Worm (Caenorhabditis elegans) whole organism, mixed stage, embryonic: Measurements from ENCODE around the gene srv-12.

Experiments
- blmp-1 ChIP-seq: fragments of 150-350 bp; optimal IDR thresholded peaks from 2 replicates; lab custom pipeline; 2014; ENCODE audit warnings: missing biosample characterization, missing genetic modification characterization
- elt-3 ChIP-seq: fragments of 150-350 bp; optimal IDR thresholded peaks from 2 replicates; lab custom pipeline; 2014; ENCODE audit warnings: missing biosample characterization, missing genetic modification characterization
- lin-13 ChIP-seq: fragments of 150-350 bp; optimal IDR thresholded peaks from 2 replicates; lab custom pipeline; 2014; ENCODE audit warnings: missing biosample characterization, missing genetic modification characterization
- mab-5 ChIP-seq: fragments of 150-350 bp; optimal IDR thresholded peaks from 2 replicates; lab custom pipeline; 2014; ENCODE audit warnings: missing biosample characterization, missing genetic modification characterization
- nhr-12 ChIP-seq: fragments of 150-350 bp; optimal IDR thresholded peaks from 2 replicates; lab custom pipeline; 2014; ENCODE audit warnings: missing biosample characterization, missing genetic modification characterization
- nhr-237 ChIP-seq: fragments of 150-350 bp; optimal IDR thresholded peaks from 2 replicates; lab custom pipeline; 2014; ENCODE audit warnings: missing biosample characterization, missing genetic modification characterization
- sem-2 ChIP-seq: fragments of 200-800 bp; sonication (Bioruptor generic); optimal IDR thresholded peaks from 2 replicates; lab custom pipeline; 2018; ENCODE audit warnings: mild to moderate bottlenecking, missing genetic modification characterization, missing compliant biosample characterization
- sptf-1 ChIP-seq: sonication (generic microtip); optimal IDR thresholded peaks from 2 replicates; lab custom pipeline; 2017; ENCODE audit warnings: mild to moderate bottlenecking, missing genetic modification characterization, moderate library complexity, missing compliant biosample characterization

DNA sequence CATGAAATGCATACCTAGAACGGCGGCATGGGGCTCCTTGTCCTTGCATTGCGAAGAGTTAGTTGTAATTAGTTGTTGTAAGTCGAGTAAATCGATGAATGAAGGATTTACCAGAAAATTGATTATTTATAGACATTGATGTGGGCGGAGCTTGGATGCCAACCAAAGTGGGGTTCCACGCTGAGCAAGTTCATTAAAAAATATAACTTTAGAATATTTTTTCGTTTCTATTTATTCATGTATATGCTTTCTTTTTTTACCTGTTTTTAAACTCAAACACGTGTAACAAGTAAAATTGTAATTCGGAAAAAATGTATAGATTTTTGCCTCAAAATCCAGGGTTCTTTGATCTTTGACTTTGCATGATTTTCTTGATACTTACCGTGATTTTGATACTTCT, 25.9 kb downstream of the srv-12 start, which contains the start of gene gipc-2:
- no peak for TF ChIP-seq sem-2 (GFP tag; lab: Kevin White, UChicago)
- no peak for TF ChIP-seq lin-13 (tag; lab: Kevin White, UChicago)
- TF ChIP-seq sptf-1 (tag; lab: Kevin White, UChicago), result no peak
- TF ChIP-seq blmp-1, result no peak
- TF ChIP-seq nhr-12 (tag; lab: Kevin White, UChicago), result no peak
- TF ChIP-seq nhr-237 (tag; lab: Kevin White, UChicago), result no peak
- TF ChIP-seq elt-3 (tag; lab: Kevin White, UChicago), result no peak
- no peak for TF ChIP-seq mab-5 (tag; lab: Kevin White, UChicago)
